Worm (Caenorhabditis elegans): ENCODE results near the gene vps-32.1.

ce11 chrII:6591000-6591399 lies 1.5 kb downstream of the vps-32.1 start:
- TF ChIP-seq snpc-4 (tag; optimal IDR thresholded peaks at IDR 0.05) (no peak), pha-4 (tag; optimal IDR thresholded peaks at IDR 0.05) (no peak), ztf-11 (tag; optimal IDR thresholded peaks at IDR 0.05) (no peak), nhr-76 (tag; optimal IDR thresholded peaks at IDR 0.05) (no peak), elt-1 (tag; optimal IDR thresholded peaks at IDR 0.05; ENCODE audit: borderline replicate concordance, insufficient read depth) (no peak), nhr-12 (tag; optimal IDR thresholded peaks at IDR 0.05) (no peak), elt-3 (tag; optimal IDR thresholded peaks at IDR 0.05) (no peak), unc-62 (GFP tag; optimal IDR thresholded peaks at IDR 0.05) (no peak), ces-1 (GFP tag; optimal IDR thresholded peaks at IDR 0.05) (no peak), unc-120 (tag; optimal IDR thresholded peaks at IDR 0.05; ENCODE audit: poor library complexity, severe bottlenecking) (no peak), unc-39 (tag; optimal IDR thresholded peaks at IDR 0.05) (no peak), lin-32 (GFP tag; optimal IDR thresholded peaks at IDR 0.05) (no peak), lsy-2 (tag; optimal IDR thresholded peaks at IDR 0.05) (no peak), nhr-28 (tag; optimal IDR thresholded peaks at IDR 0.05) (no peak)

All from whole organism, mixed stage, embryonic.